Worm (Caenorhabditis elegans) whole organism, L4 larva: ENCODE data around the gene F44F4.10.
"Not testable (repeated sequence)": the region's sequence is repeated elsewhere in the genome, so short reads cannot be mapped to it uniquely, and the experiment has no call there.

ENCODE experiments used
- R02D3.7 ChIP-seq: fragments of 150-350 bp; sonication (generic microtip); optimal IDR thresholded peaks from 3 replicates; lab custom pipeline; 2014; ENCODE audit warnings: missing biosample characterization, missing genetic modification characterization
- T20F7.1 ChIP-seq: fragments of 200-800 bp; sonication (Bioruptor generic); optimal IDR thresholded peaks from 2 replicates; lab custom pipeline; 2018; ENCODE audit warnings: mild to moderate bottlenecking, missing genetic modification characterization, missing compliant biosample characterization
- ZK337.2 ChIP-seq: fragments of 200-800 bp; sonication (Bioruptor generic); IDR thresholded peaks from 2 replicates; pipeline ENCODE4 v1.3.6; 2022; ENCODE audit warnings: missing genetic modification reagents, missing genetic modification characterization, missing compliant biosample characterization
- ceh-28 ChIP-seq: fragments of 150-350 bp; optimal IDR thresholded peaks from 2 replicates; lab custom pipeline; 2014; ENCODE audit warnings: missing biosample characterization, missing genetic modification reagents, missing genetic modification characterization
- vab-7 ChIP-seq: fragments of 200-800 bp; sonication (Bioruptor generic); IDR thresholded peaks from 2 replicates; pipeline ENCODE4 v1.3.6; 2022; ENCODE audit warnings: missing genetic modification reagents, missing genetic modification characterization, missing compliant biosample characterization

DNA sequence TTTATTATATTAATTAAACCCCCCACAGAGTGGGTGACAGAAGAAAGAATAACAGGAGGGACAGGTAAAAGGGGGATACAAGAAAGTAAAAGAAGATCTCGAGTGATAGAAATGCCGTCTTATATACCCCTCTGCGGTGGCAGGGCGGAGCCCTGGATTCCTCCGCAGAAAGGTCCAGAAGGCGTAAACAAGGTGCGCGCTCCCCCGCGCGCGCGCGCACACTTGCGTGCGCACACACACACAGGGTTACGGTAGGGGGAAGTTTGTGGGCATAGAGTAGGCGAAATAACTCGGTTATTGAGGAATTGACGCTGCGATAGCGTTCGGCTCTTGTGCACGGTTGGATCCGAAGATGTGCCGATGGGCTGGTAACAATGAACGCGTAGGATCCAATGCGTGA, 15.7 kb upstream of the F44F4.10 start:
- TF ChIP-seq ZK337.2 (GFP tag; lab: Robert Waterston, UW); R02D3.7 (tag; lab: Kevin White, UChicago); vab-7 (GFP tag; lab: Robert Waterston, UW); ceh-28; T20F7.1: not testable (repeated sequence)
